Fruit fly (Drosophila melanogaster): ENCODE measurements around the gene CG43057.

The CG43057 gene

DNA sequence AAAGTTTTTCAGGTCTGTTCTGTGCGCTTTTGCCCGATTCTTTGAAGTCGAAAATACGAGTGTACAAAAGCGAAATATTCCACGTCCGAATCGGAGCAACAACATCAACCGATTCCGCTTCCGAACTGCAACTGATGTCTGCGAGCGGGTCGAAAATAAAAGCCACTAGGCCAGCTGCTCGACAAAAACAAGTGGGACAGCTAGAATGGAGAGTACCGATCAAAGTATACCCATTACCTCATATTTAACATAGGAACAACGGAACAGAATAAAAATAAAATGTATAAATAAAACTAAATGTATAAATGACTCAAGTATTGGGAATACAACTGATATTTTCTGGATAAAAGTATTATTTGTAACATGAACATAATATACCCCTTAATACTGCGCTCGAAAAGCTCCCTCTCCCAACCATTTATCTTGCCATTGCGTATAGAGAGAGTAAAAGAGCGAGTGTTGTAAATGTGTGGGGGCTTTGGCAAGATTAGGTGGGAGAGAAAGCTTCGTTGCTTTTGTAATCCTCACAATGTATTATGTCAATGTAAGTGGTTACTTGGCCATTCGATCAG lies 38.7 kb downstream of the CG43057 start, which contains the start of gene SLC5A11 (continued):
- TF ChIP-seq CG10274 (GFP tag; optimal IDR thresholded peaks at IDR 0.05) (peak; percentile 84), pb (GFP tag; optimal IDR thresholded peaks at IDR 0.05) (peak; percentile 95), CG8290 (GFP tag; optimal IDR thresholded peaks at IDR 0.05) (peak; percentile 93), CG8290 (tag; optimal IDR thresholded peaks at IDR 0.05) (peak in 1 of 2 experiments; percentile 57), CG11504 (tag; optimal IDR thresholded peaks at IDR 0.05) (peak; percentile 93), CG14050 (GFP tag; IDR thresholded peaks at IDR 0.05) (peak; percentile 85), croc (GFP tag; conservative IDR thresholded peaks at IDR 0.05) (peak; percentile 97), CG3847 (GFP tag; IDR thresholded peaks at IDR 0.05) (peak; percentile 100), CG10959 (GFP tag; IDR thresholded peaks at IDR 0.05) (no peak), Dp (GFP tag; optimal IDR thresholded peaks at IDR 0.05) (peak; percentile 5), CG10209 (GFP tag; optimal IDR thresholded peaks at IDR 0.05) (peak; percentile 94), CG7271 (tag; optimal IDR thresholded peaks at IDR 0.05) (peak; percentile 66), E2f1 (GFP tag; IDR thresholded peaks at IDR 0.05) (peak; percentile 97), NfI (GFP tag; optimal IDR thresholded peaks at IDR 0.05) (peak; percentile 86), NK7.1 (GFP tag; optimal IDR thresholded peaks at IDR 0.05) (peak; percentile 97), nom (GFP tag; optimal IDR thresholded peaks at IDR 0.05) (peak; percentile 90), CG5953 (GFP tag; IDR thresholded peaks at IDR 0.05) (peak; percentile 93), CG11456 (GFP tag; IDR thresholded peaks at IDR 0.05) (peak; percentile 96), HLH3B (GFP tag; IDR thresholded peaks at IDR 0.05) (peak; percentile 99), Ssrp (tag; optimal IDR thresholded peaks at IDR 0.05) (peak; percentile 99), gcm2 (GFP tag; optimal IDR thresholded peaks at IDR 0.05) (peak; percentile 89), sob (GFP tag; IDR thresholded peaks at IDR 0.05) (peak; percentile 99), oc (tag; optimal IDR thresholded peaks at IDR 0.05) (peak; percentile 83), ato (GFP tag; IDR thresholded peaks at IDR 0.05; ENCODE audit: partially characterized antibody) (no peak), CG9609 (GFP tag; optimal IDR thresholded peaks at IDR 0.05) (peak; percentile 73), Myb (GFP tag; optimal IDR thresholded peaks at IDR 0.05) (peak; percentile 43), Max (GFP tag; optimal IDR thresholded peaks at IDR 0.05) (peak; percentile 100), ems (GFP tag; optimal IDR thresholded peaks at IDR 0.05) (peak; percentile 99), sqz (GFP tag; optimal IDR thresholded peaks at IDR 0.05) (peak; percentile 89), CG2712 (tag; optimal IDR thresholded peaks at IDR 0.05) (peak; percentile 98), Med (GFP tag) (peak; percentile 100), grn (GFP tag; optimal IDR thresholded peaks at IDR 0.05) (peak; percentile 97), CG2875 (GFP tag; optimal IDR thresholded peaks at IDR 0.05) (peak; percentile 94), ase (GFP tag; IDR thresholded peaks at IDR 0.05) (peak; percentile 95), CG1832 (GFP tag; optimal IDR thresholded peaks at IDR 0.05) (no peak), Blimp-1 (GFP tag; optimal IDR thresholded peaks at IDR 0.05) (peak; percentile 96), Gug (GFP tag; IDR thresholded peaks at IDR 0.05) (peak; percentile 87), CG6654 (GFP tag; optimal IDR thresholded peaks at IDR 0.05) (peak; percentile 74), CG6254 (GFP tag; optimal IDR thresholded peaks at IDR 0.05) (peak; percentile 89), CG14014 (GFP tag; IDR thresholded peaks at IDR 0.05) (peak; percentile 99), Dip2 (GFP tag; IDR thresholded peaks at IDR 0.05) (peak; percentile 61; the same call in 1 of the 2 replicates), CG2120 (GFP tag; optimal IDR thresholded peaks at IDR 0.05) (peak; percentile 95), CG9817 (tag; optimal IDR thresholded peaks at IDR 0.05) (peak; percentile 82), CG7786 (GFP tag; optimal IDR thresholded peaks at IDR 0.05) (peak; percentile 78), run (tag; optimal IDR thresholded peaks at IDR 0.05) (peak; percentile 96), h (optimal IDR thresholded peaks at IDR 0.05) (no peak), trh (GFP tag; optimal IDR thresholded peaks at IDR 0.05) (peak; percentile 96), Oli (tag; optimal IDR thresholded peaks at IDR 0.05) (peak; percentile 94), corto (GFP tag; optimal IDR thresholded peaks at IDR 0.05) (peak; percentile 99), Hr51 (GFP tag; optimal IDR thresholded peaks at IDR 0.05) (peak; percentile 98 to 100), pita (GFP tag; optimal IDR thresholded peaks at IDR 0.05) (no peak)

All from whole organism, embryonic.